Fruit fly (Drosophila melanogaster) whole organism, embryonic: Measurements from ENCODE around the gene CG5172.

Experiments
- Aef1 ChIP-seq: fragments of 200-800 bp; sonication (Bioruptor generic); IDR thresholded peaks from 3 replicates; pipeline ENCODE4 v1.3.6; 2022; ENCODE audit warnings: missing biosample characterization, missing genetic modification characterization
- Antp ChIP-seq: fragments of 200-800 bp; sonication (Bioruptor generic); optimal IDR thresholded peaks from 3 replicates; lab custom pipeline; 2016; ENCODE audit warnings: missing biosample characterization, missing genetic modification characterization
- Asciz ChIP-seq: fragments of 200-800 bp; sonication (Bioruptor generic); optimal IDR thresholded peaks from 2 replicates; lab custom pipeline; 2017; ENCODE audit warnings: missing biosample characterization, mild to moderate bottlenecking, missing genetic modification characterization, missing genetic modification reagents
- CG11695 ChIP-seq: fragments of 200-800 bp; sonication (Bioruptor generic); IDR thresholded peaks from 3 replicates; pipeline ENCODE4 v1.3.6; 2022; ENCODE audit warnings: missing biosample characterization, missing genetic modification characterization
- CG1233 ChIP-seq: fragments of 200-800 bp; sonication (Bioruptor generic); optimal IDR thresholded peaks from 4 replicates; lab custom pipeline; 2018; ENCODE audit warnings: missing biosample characterization, mild to moderate bottlenecking, missing genetic modification characterization
- CG14441 ChIP-seq: fragments of 200-800 bp; sonication (Bioruptor generic); IDR thresholded peaks from 2 replicates; pipeline ENCODE4 v1.3.6; 2022; ENCODE audit warnings: missing biosample characterization, missing genetic modification characterization
- CG15269 ChIP-seq: fragments of 200-800 bp; sonication (Bioruptor generic); optimal IDR thresholded peaks from 2 replicates; lab custom pipeline; 2018; ENCODE audit warnings: missing biosample characterization, mild to moderate bottlenecking, missing genetic modification characterization, moderate library complexity
- CG17385 ChIP-seq: fragments of 200-800 bp; sonication (Bioruptor generic); optimal IDR thresholded peaks from 3 replicates; lab custom pipeline; 2018; ENCODE audit warnings: missing biosample characterization, mild to moderate bottlenecking, missing genetic modification characterization
- CG1832 ChIP-seq: fragments of 200-800 bp; sonication (Bioruptor generic); optimal IDR thresholded peaks from 2 replicates; lab custom pipeline; 2017; ENCODE audit warnings: missing biosample characterization, mild to moderate bottlenecking, missing genetic modification characterization, inconsistent platforms
- CG2712 ChIP-seq: fragments of 200-800 bp; optimal IDR thresholded peaks from 3 replicates; lab custom pipeline; 2019; ENCODE audit warnings: missing biosample characterization, mild to moderate bottlenecking, missing genetic modification characterization, moderate library complexity
- CG30020 ChIP-seq: fragments of 200-800 bp; optimal IDR thresholded peaks from 2 replicates; lab custom pipeline; 2019; ENCODE audit warnings: missing biosample characterization, mild to moderate bottlenecking, missing genetic modification characterization, moderate library complexity
- CG32767 ChIP-seq: fragments of 200-800 bp; sonication (Bioruptor generic); IDR thresholded peaks from 2 replicates; pipeline ENCODE4 v1.3.6; 2022; ENCODE audit warnings: missing biosample characterization, missing genetic modification characterization
- CG3281 ChIP-seq: fragments of 200-800 bp; sonication (Bioruptor generic); optimal IDR thresholded peaks from 3 replicates; lab custom pipeline; 2017; ENCODE audit warnings: missing biosample characterization, mild to moderate bottlenecking, missing genetic modification characterization
- CG5953 ChIP-seq: fragments of 200-800 bp; sonication (Bioruptor generic); IDR thresholded peaks from 2 replicates; pipeline ENCODE4 v1.3.6; 2022; ENCODE audit warnings: missing biosample characterization, missing genetic modification characterization
- CG6765 ChIP-seq: fragments of 200-800 bp; sonication (Bioruptor generic); optimal IDR thresholded peaks from 3 replicates; lab custom pipeline; 2017; ENCODE audit warnings: missing biosample characterization, mild to moderate bottlenecking, missing genetic modification characterization
- CG7786 ChIP-seq: fragments of 200-800 bp; sonication (Bioruptor generic); optimal IDR thresholded peaks from 2 replicates; lab custom pipeline; 2016; ENCODE audit warnings: missing biosample characterization, missing genetic modification characterization
- CG7987 ChIP-seq: fragments of 200-800 bp; sonication (Bioruptor generic); optimal IDR thresholded peaks from 2 replicates; lab custom pipeline; 2018; ENCODE audit warnings: missing biosample characterization, mild to moderate bottlenecking, missing genetic modification characterization, moderate library complexity
- CG8924 ChIP-seq: fragments of 200-800 bp; optimal IDR thresholded peaks from 3 replicates; lab custom pipeline; 2019; ENCODE audit warnings: missing biosample characterization, mild to moderate bottlenecking, missing genetic modification characterization, moderate library complexity
- Dek ChIP-seq: fragments of 200-800 bp; sonication (Bioruptor generic); optimal IDR thresholded peaks from 3 replicates; lab custom pipeline; 2019; ENCODE audit warnings: missing biosample characterization, mild to moderate bottlenecking, missing genetic modification characterization, moderate library complexity
- Dref ChIP-seq: fragments of 200-800 bp; sonication (Bioruptor generic); IDR thresholded peaks from 2 replicates; pipeline ENCODE4 v1.3.6; 2022; ENCODE audit warnings: missing biosample characterization, missing genetic modification characterization
- ERR ChIP-seq: fragments of 200-800 bp; sonication (Bioruptor generic); optimal IDR thresholded peaks from 2 replicates; lab custom pipeline; 2016; ENCODE audit warnings: missing biosample characterization, missing genetic modification characterization
- Fer1 ChIP-seq: fragments of 200-800 bp; sonication (Bioruptor generic); optimal IDR thresholded peaks from 2 replicates; lab custom pipeline; 2017; ENCODE audit warnings: missing biosample characterization, mild to moderate bottlenecking, missing genetic modification characterization
- H15 ChIP-seq: fragments of 200-800 bp; sonication (Bioruptor generic); IDR thresholded peaks from 3 replicates; pipeline ENCODE4 v1.3.6; 2022; ENCODE audit warnings: missing biosample characterization, missing genetic modification characterization
- Hr78 ChIP-seq, 2 experiments: fragments of 200-800 bp in 1 of 2; fragments of >200 bp in 1 of 2; sonication (Bioruptor generic) in 1 of 2; optimal IDR thresholded peaks; 2 replicates each; lab custom pipeline; 2017 to 2019; ENCODE audit warnings: missing biosample characterization in 2 of 2, missing genetic modification characterization in 2 of 2, mild to moderate bottlenecking in 1 of 2, moderate library complexity in 1 of 2
- Pdp1 ChIP-seq, 2 experiments: fragments of 200-800 bp; sonication (Bioruptor generic); optimal IDR thresholded peaks; 3 replicates each; lab custom pipeline; 2016; ENCODE audit warnings: missing biosample characterization in 2 of 2, missing genetic modification characterization in 2 of 2, mild to moderate bottlenecking in 1 of 2, moderate library complexity in 1 of 2
- Rfx ChIP-seq: fragments of 200-800 bp; sonication (Bioruptor generic); IDR thresholded peaks from 2 replicates; pipeline ENCODE4 v1.3.6; 2022; ENCODE audit warnings: missing biosample characterization, missing genetic modification characterization
- Side ChIP-seq: fragments of 200-800 bp; sonication (Bioruptor generic); optimal IDR thresholded peaks from 2 replicates; lab custom pipeline; 2016; ENCODE audit warnings: missing biosample characterization, missing genetic modification characterization
- Sox102F ChIP-seq: fragments of 200-800 bp; sonication (Bioruptor generic); optimal IDR thresholded peaks from 2 replicates; lab custom pipeline; 2018; ENCODE audit warnings: missing biosample characterization, mild to moderate bottlenecking, missing genetic modification characterization, moderate library complexity
- Sry-β ChIP-seq: fragments of 200-800 bp; sonication (Bioruptor generic); optimal IDR thresholded peaks from 2 replicates; lab custom pipeline; 2018; ENCODE audit warnings: missing biosample characterization, mild to moderate bottlenecking, missing genetic modification characterization, moderate library complexity
- bigmax ChIP-seq: fragments of 200-800 bp; sonication (Bioruptor generic); optimal IDR thresholded peaks from 2 replicates; lab custom pipeline; 2018; ENCODE audit warnings: missing biosample characterization, mild to moderate bottlenecking, missing genetic modification characterization
- danr ChIP-seq: fragments of 200-800 bp; sonication (Bioruptor generic); IDR thresholded peaks from 2 replicates; pipeline ENCODE4 v1.3.6; 2022; ENCODE audit warnings: missing biosample characterization, missing genetic modification characterization
- grau ChIP-seq: fragments of 200-800 bp; optimal IDR thresholded peaks from 3 replicates; lab custom pipeline; 2019; ENCODE audit warnings: missing biosample characterization, mild to moderate bottlenecking, missing genetic modification characterization, moderate library complexity
- kni ChIP-seq: fragments of 200-800 bp; sonication (Bioruptor generic); optimal IDR thresholded peaks from 3 replicates; lab custom pipeline; 2017; ENCODE audit warnings: mild to moderate bottlenecking, missing biosample characterization, missing genetic modification reagents, missing genetic modification characterization
- knrl ChIP-seq: fragments of 200-800 bp; sonication (Bioruptor generic); IDR thresholded peaks from 3 replicates; pipeline ENCODE4 v1.3.6; 2022; ENCODE audit warnings: missing biosample characterization, missing genetic modification characterization; ENCODE audit not compliant: partially characterized antibody
- lilli ChIP-seq: fragments of 200-800 bp; sonication (Bioruptor generic); optimal IDR thresholded peaks from 3 replicates; lab custom pipeline; 2016; ENCODE audit warnings: missing biosample characterization, missing genetic modification characterization
- mld ChIP-seq: fragments of 200-800 bp; sonication (Bioruptor generic); IDR thresholded peaks from 3 replicates; pipeline ENCODE4 v1.3.6; 2022; ENCODE audit warnings: missing biosample characterization, missing genetic modification characterization; ENCODE audit not compliant: partially characterized antibody
- oc ChIP-seq: fragments of 200-800 bp; sonication (Bioruptor generic); optimal IDR thresholded peaks from 2 replicates; lab custom pipeline; 2018; ENCODE audit warnings: missing biosample characterization, mild to moderate bottlenecking, missing genetic modification characterization, moderate library complexity
- onecut ChIP-seq: fragments of 200-800 bp; sonication (Bioruptor generic); IDR thresholded peaks from 2 replicates; pipeline ENCODE4 v1.3.6; 2022; ENCODE audit warnings: missing biosample characterization, missing genetic modification characterization
- p53 ChIP-seq: fragments of 200-800 bp; sonication (Bioruptor generic); optimal IDR thresholded peaks from 2 replicates; lab custom pipeline; 2016; ENCODE audit warnings: missing biosample characterization, missing genetic modification characterization
- prd ChIP-seq, 3 experiments: fragments of >200 bp in 2 of 3; fragments of 200-800 bp in 1 of 3; sonication (Bioruptor generic) in 1 of 3; optimal IDR thresholded peaks in 2 of 3; IDR thresholded peaks in 1 of 3; 2 replicates in 2 of 3; 3 replicates in 1 of 3; pipeline versions ENCODE4 v1.3.6 to Lab custom; 2017 to 2022; ENCODE audit warnings: missing biosample characterization in 1 of 3, missing genetic modification characterization in 1 of 3
- schlank ChIP-seq: fragments of 200-800 bp; sonication (Bioruptor generic); optimal IDR thresholded peaks from 2 replicates; lab custom pipeline; 2018; ENCODE audit warnings: missing biosample characterization, mild to moderate bottlenecking, missing genetic modification characterization
- seq ChIP-seq: fragments of 200-800 bp; sonication (Bioruptor generic); IDR thresholded peaks from 2 replicates; pipeline ENCODE4 v1.3.6; 2022; ENCODE audit warnings: missing biosample characterization, missing genetic modification characterization
- slp2 ChIP-seq: fragments of 200-800 bp; sonication (Bioruptor generic); optimal IDR thresholded peaks from 2 replicates; lab custom pipeline; 2016; ENCODE audit warnings: missing biosample characterization, missing genetic modification characterization
- stc ChIP-seq: fragments of 200-800 bp; sonication (Bioruptor generic); IDR thresholded peaks from 2 replicates; pipeline ENCODE4 v1.3.6; 2022; ENCODE audit warnings: missing biosample characterization, missing genetic modification characterization
- sug ChIP-seq: fragments of 200-800 bp; optimal IDR thresholded peaks from 2 replicates; lab custom pipeline; 2019; ENCODE audit warnings: missing biosample characterization, mild to moderate bottlenecking, missing genetic modification characterization, moderate library complexity
- tap ChIP-seq: fragments of 200-800 bp; optimal IDR thresholded peaks from 3 replicates; lab custom pipeline; 2019; ENCODE audit warnings: missing biosample characterization, mild to moderate bottlenecking, missing genetic modification characterization, moderate library complexity
- tio ChIP-seq: fragments of 200-800 bp; sonication (Bioruptor generic); optimal IDR thresholded peaks from 2 replicates; lab custom pipeline; 2017; ENCODE audit warnings: missing biosample characterization, missing genetic modification characterization, inconsistent platforms
- tll ChIP-seq, 2 experiments: fragments of 200-800 bp in 1 of 2; fragments of >200 bp in 1 of 2; sonication (Bioruptor generic) in 1 of 2; optimal IDR thresholded peaks; 2 replicates each; lab custom pipeline; 2017 to 2019; ENCODE audit warnings: missing biosample characterization in 2 of 2, missing genetic modification characterization in 2 of 2, mild to moderate bottlenecking in 1 of 2, moderate library complexity in 1 of 2
- tx ChIP-seq: fragments of 200-800 bp; sonication (Bioruptor generic); optimal IDR thresholded peaks from 2 replicates; lab custom pipeline; 2016; ENCODE audit warnings: missing biosample characterization, missing genetic modification characterization
- yki ChIP-seq: fragments of >200 bp; optimal IDR thresholded peaks from 3 replicates; lab custom pipeline; 2018
- zfh1 ChIP-seq: fragments of 200-800 bp; sonication (Bioruptor generic); IDR thresholded peaks from 3 replicates; pipeline ENCODE4 v1.3.6; 2022; ENCODE audit warnings: missing biosample characterization, missing genetic modification characterization

The CG5172 gene

dm6 chrX:17187495-17187894, 33.7 kb upstream of the CG5172 start (continued):
- no peak for TF ChIP-seq oc
- no peak for TF ChIP-seq Hr78 (GFP tag; optimal IDR thresholded peaks at IDR 0.05; lab: Kevin White, UChicago)
- TF ChIP-seq tio (GFP tag; lab: Kevin White, UChicago) = no peak
- peak; percentile 14 for TF ChIP-seq CG15269 (tag; lab: Kevin White, UChicago)
- TF ChIP-seq onecut = no peak
- no peak for TF ChIP-seq danr
- TF ChIP-seq CG32767 (GFP tag; lab: Robert Waterston, UW) = no peak
- no peak for TF ChIP-seq CG30020 (tag; lab: Kevin White, UChicago)
- TF ChIP-seq CG7987 (GFP tag; lab: Kevin White, UChicago) = no peak
- TF ChIP-seq stc (GFP tag; lab: Robert Waterston, UW) = no peak
- TF ChIP-seq CG8924 (tag; lab: Kevin White, UChicago) = no peak
- TF ChIP-seq CG6765 = no peak
- TF ChIP-seq slp2 (GFP tag; lab: Kevin White, UChicago) = no peak
- TF ChIP-seq grau (tag; lab: Kevin White, UChicago) = peak; percentile 15
- TF ChIP-seq tll (GFP tag; optimal IDR thresholded peaks at IDR 0.05; lab: Kevin White, UChicago) = no peak
- no peak for TF ChIP-seq tx
- peak; percentile 46 for TF ChIP-seq Sox102F
- 0 out of 2 replicates have a peak, but pooled peaks have one; percentile 13 for TF ChIP-seq CG14441 (GFP tag; lab: Robert Waterston, UW)
- TF ChIP-seq Pdp1 (GFP tag; optimal IDR thresholded peaks at IDR 0.05; lab: Kevin White, UChicago) = no peak
- no peak for TF ChIP-seq Sry-β (GFP tag; lab: Kevin White, UChicago)
- TF ChIP-seq zfh1 = no peak
- TF ChIP-seq CG3281 = no peak
- no peak for TF ChIP-seq CG1832 (GFP tag; lab: Kevin White, UChicago)
- TF ChIP-seq kni (GFP tag; lab: Kevin White, UChicago) = no peak
- TF ChIP-seq prd (optimal IDR thresholded peaks at IDR 0.05; lab: Kevin White, UChicago) = no peak
- peak; percentile 39; the same call in 1 of the 3 replicates for TF ChIP-seq prd (GFP tag; IDR thresholded peaks at IDR 0.05; lab: Robert Waterston, UW)
- TF ChIP-seq sug (tag; lab: Kevin White, UChicago) = no peak
- no peak for TF ChIP-seq yki (lab: Kevin White, UChicago)
- no peak for TF ChIP-seq bigmax
- TF ChIP-seq CG2712 (tag; lab: Kevin White, UChicago) = peak; percentile 38
- no peak for TF ChIP-seq Dek (tag; lab: Kevin White, UChicago)
- TF ChIP-seq Fer1 (GFP tag; lab: Kevin White, UChicago) = no peak
- no peak for TF ChIP-seq ERR (GFP tag; lab: Kevin White, UChicago)
- TF ChIP-seq H15 = no peak
- TF ChIP-seq CG11695 = 0 out of 3 replicates have a peak, but pooled peaks have one; percentile 40
- TF ChIP-seq Antp (GFP tag; lab: Kevin White, UChicago) = no peak
- no peak for TF ChIP-seq CG5953 (GFP tag; lab: Robert Waterston, UW)
- TF ChIP-seq Rfx = no peak
- TF ChIP-seq CG7786 (GFP tag; lab: Kevin White, UChicago) = no peak
- no peak for TF ChIP-seq schlank (tag; lab: Kevin White, UChicago)
- no peak for TF ChIP-seq mld (GFP tag; lab: Robert Waterston, UW)
- TF ChIP-seq lilli (GFP tag; lab: Kevin White, UChicago) = no peak
- no peak for TF ChIP-seq knrl (GFP tag; lab: Robert Waterston, UW)
- no peak for TF ChIP-seq tap (tag; lab: Kevin White, UChicago)
- TF ChIP-seq Aef1 (GFP tag; lab: Robert Waterston, UW) = no peak; the same call in 2 of the 3 replicates
- no peak for TF ChIP-seq CG1233
- TF ChIP-seq Side = no peak
- no peak for TF ChIP-seq Dref
- no peak for TF ChIP-seq CG17385 (GFP tag; lab: Kevin White, UChicago)
- no peak for TF ChIP-seq p53
- TF ChIP-seq Asciz (GFP tag; lab: Kevin White, UChicago) = no peak
- no peak for TF ChIP-seq seq
